Worm (Caenorhabditis elegans) whole organism, L1 larva: Measurements from ENCODE around the gene F34H10.4.
A peak's percentile ranks its signal among the peaks of the same experiment; 100 is the strongest.

ENCODE experiments used
- Y116A8C.19 ChIP-seq: sonication (generic microtip); optimal IDR thresholded peaks from 2 replicates; lab custom pipeline; 2016; ENCODE audit warnings: missing compliant biosample characterization, missing genetic modification characterization, borderline replicate concordance
- aha-1 ChIP-seq: fragments of 150-350 bp; optimal IDR thresholded peaks from 2 replicates; lab custom pipeline; 2014; ENCODE audit warnings: missing biosample characterization, missing genetic modification characterization
- alr-1 ChIP-seq: fragments of 200-800 bp; sonication (Bioruptor generic); optimal IDR thresholded peaks from 2 replicates; lab custom pipeline; 2018; ENCODE audit warnings: borderline replicate concordance, mild to moderate bottlenecking, missing genetic modification characterization, missing compliant biosample characterization
- blmp-1 ChIP-seq: fragments of 150-350 bp; optimal IDR thresholded peaks from 2 replicates; lab custom pipeline; 2014; ENCODE audit warnings: missing biosample characterization, missing genetic modification characterization
- ceh-88 ChIP-seq: fragments of 200-800 bp; sonication (Bioruptor generic); IDR thresholded peaks from 2 replicates; pipeline ENCODE4 v1.3.6; 2022; ENCODE audit warnings: missing genetic modification characterization, missing compliant biosample characterization
- ces-1 ChIP-seq: fragments of 150-350 bp; optimal IDR thresholded peaks from 2 replicates; lab custom pipeline; 2014; ENCODE audit warnings: missing biosample characterization, missing genetic modification reagents, missing genetic modification characterization
- efl-1 ChIP-seq, 4 experiments: fragments of 150-350 bp; optimal IDR thresholded peaks in 3 of 4; peaks in 1 of 4; 1 replicate in 1 of 4; 2 replicates in 3 of 4; lab custom pipeline; 2014; ENCODE audit warnings: missing biosample characterization in 2 of 4, missing genetic modification characterization in 2 of 4, missing genetic modification reagents in 2 of 4
- egl-13 ChIP-seq: sonication (generic microtip); optimal IDR thresholded peaks from 2 replicates; lab custom pipeline; 2016; ENCODE audit warnings: missing genotype, missing genetic modification reagents, missing genetic modification characterization, missing compliant biosample characterization
- elt-2 ChIP-seq: sonication (generic microtip); optimal IDR thresholded peaks from 2 replicates; lab custom pipeline; 2016; ENCODE audit warnings: missing genetic modification characterization, mild to moderate bottlenecking, inconsistent platforms, missing compliant biosample characterization, missing genetic modification reagents
- elt-3 ChIP-seq, 6 experiments: fragments of 150-350 bp in 1 of 6; sonication (generic microtip); optimal IDR thresholded peaks; 2 replicates each; lab custom pipeline; 2017 to 2018; ENCODE audit warnings: missing biosample characterization in 6 of 6, missing genetic modification characterization in 6 of 6, inconsistent platforms in 1 of 6
- ets-5 ChIP-seq: fragments of 200-800 bp; sonication (Bioruptor generic); IDR thresholded peaks from 2 replicates; pipeline ENCODE4 v1.3.6; 2022; ENCODE audit warnings: missing genetic modification characterization, missing compliant biosample characterization
- grh-1 ChIP-seq: fragments of 200-800 bp; sonication (Bioruptor generic); IDR thresholded peaks from 2 replicates; pipeline ENCODE4 v1.3.6; 2022; ENCODE audit warnings: missing genetic modification reagents, missing genetic modification characterization, missing compliant biosample characterization
- hlh-17 ChIP-seq: fragments of 200-800 bp; sonication (Bioruptor generic); optimal IDR thresholded peaks from 2 replicates; lab custom pipeline; 2018; ENCODE audit warnings: missing genetic modification characterization, mild to moderate bottlenecking, missing compliant biosample characterization, moderate library complexity, borderline replicate concordance
- hlh-4 ChIP-seq: sonication (generic microtip); optimal IDR thresholded peaks from 2 replicates; lab custom pipeline; 2016; ENCODE audit warnings: mild to moderate bottlenecking, missing genetic modification characterization, missing compliant biosample characterization
- lin-13 ChIP-seq: fragments of 150-350 bp; optimal IDR thresholded peaks from 2 replicates; lab custom pipeline; 2014; ENCODE audit warnings: missing biosample characterization, missing genetic modification reagents, missing genetic modification characterization
- lin-14 ChIP-seq: fragments of 200-800 bp; sonication (Bioruptor generic); optimal IDR thresholded peaks from 2 replicates; lab custom pipeline; 2018; ENCODE audit warnings: mild to moderate bottlenecking, missing genetic modification characterization, moderate library complexity, missing compliant biosample characterization
- lin-35 ChIP-seq, 2 experiments: fragments of 150-350 bp; optimal IDR thresholded peaks; 2 replicates each; lab custom pipeline; 2014; ENCODE audit warnings: missing biosample characterization in 2 of 2, missing genetic modification characterization in 2 of 2, missing genetic modification reagents in 2 of 2
- lin-39 ChIP-seq: fragments of 150-350 bp; optimal IDR thresholded peaks from 2 replicates; lab custom pipeline; 2014; ENCODE audit warnings: missing biosample characterization, missing genetic modification reagents, missing genetic modification characterization
- lsy-2 ChIP-seq, 2 experiments: fragments of 150-350 bp; optimal IDR thresholded peaks; 2 replicates each; lab custom pipeline; 2014; ENCODE audit warnings: missing biosample characterization in 2 of 2, missing genetic modification characterization in 2 of 2
- mdl-1 ChIP-seq, 2 experiments: fragments of 150-350 bp; optimal IDR thresholded peaks; 2 replicates each; lab custom pipeline; 2014 to 2017; ENCODE audit warnings: missing biosample characterization in 2 of 2, missing genetic modification characterization in 2 of 2, inconsistent platforms in 1 of 2
- nhr-11 ChIP-seq: fragments of 150-350 bp; optimal IDR thresholded peaks from 2 replicates; lab custom pipeline; 2014; ENCODE audit warnings: missing biosample characterization, missing genetic modification characterization
- nhr-20 ChIP-seq: sonication (generic microtip); optimal IDR thresholded peaks from 2 replicates; lab custom pipeline; 2016; ENCODE audit warnings: mild to moderate bottlenecking, missing genetic modification characterization, missing compliant biosample characterization
- nhr-28 ChIP-seq: fragments of 150-350 bp; optimal IDR thresholded peaks from 2 replicates; lab custom pipeline; 2014; ENCODE audit warnings: missing biosample characterization, missing genetic modification characterization
- nhr-71 ChIP-seq: sonication (generic microtip); optimal IDR thresholded peaks from 2 replicates; lab custom pipeline; 2016; ENCODE audit warnings: mild to moderate bottlenecking, missing genetic modification characterization, moderate library complexity, missing compliant biosample characterization
- nhr-76 ChIP-seq: sonication (generic microtip); optimal IDR thresholded peaks from 2 replicates; lab custom pipeline; 2017; ENCODE audit warnings: missing biosample characterization, missing genetic modification characterization
- nhr-90 ChIP-seq: sonication (generic microtip); optimal IDR thresholded peaks from 2 replicates; lab custom pipeline; 2016; ENCODE audit warnings: mild to moderate bottlenecking, missing genetic modification characterization, missing compliant biosample characterization; ENCODE audit not compliant: poor library complexity
- pag-3 ChIP-seq: sonication (generic microtip); optimal IDR thresholded peaks from 2 replicates; lab custom pipeline; 2017; ENCODE audit warnings: missing genetic modification characterization, mild to moderate bottlenecking, missing compliant biosample characterization, antibody characterized with exemption, borderline replicate concordance; ENCODE audit not compliant: insufficient read depth
- swsn-7 ChIP-seq: sonication (generic microtip); optimal IDR thresholded peaks from 2 replicates; lab custom pipeline; 2016; ENCODE audit warnings: missing genetic modification characterization, missing compliant biosample characterization
- unc-130 ChIP-seq: fragments of 150-350 bp; optimal IDR thresholded peaks from 2 replicates; lab custom pipeline; 2017; ENCODE audit warnings: missing biosample characterization, missing genetic modification characterization, inconsistent platforms
- unc-62 ChIP-seq: fragments of 150-350 bp; optimal IDR thresholded peaks from 2 replicates; lab custom pipeline; 2014; ENCODE audit warnings: missing biosample characterization, missing genetic modification reagents, missing genetic modification characterization
- zag-1 ChIP-seq: fragments of 150-350 bp; optimal IDR thresholded peaks from 2 replicates; lab custom pipeline; 2014; ENCODE audit warnings: missing biosample characterization, missing genetic modification characterization

The F34H10.4 gene

ce11 chrX:9676788-9677454 is 28.6 kb downstream of the F34H10.4 start:
- no peak for TF ChIP-seq lin-14
- no peak for TF ChIP-seq zag-1 (tag; lab: Kevin White, UChicago)
- TF ChIP-seq swsn-7 (tag; lab: Kevin White, UChicago): no peak
- TF ChIP-seq elt-2 (tag; lab: Kevin White, UChicago): peak; percentile 65
- TF ChIP-seq aha-1: no peak
- no peak for TF ChIP-seq lin-39 (tag; lab: Kevin White, UChicago)
- no peak for TF ChIP-seq lsy-2 (tag; optimal IDR thresholded peaks at IDR 0.05; lab: Kevin White, UChicago)
- TF ChIP-seq, all 84 proteins: peak for 1

- TF ChIP-seq hlh-4 (tag; lab: Kevin White, UChicago) (no peak), lsy-2 (tag; optimal IDR thresholded peaks at IDR 0.05; lab: Kevin White, UChicago) (no peak), Y116A8C.19 (tag; lab: Kevin White, UChicago) (no peak), lin-13 (GFP tag; lab: Kevin White, UChicago) (no peak), unc-130 (no peak), nhr-76 (tag; lab: Kevin White, UChicago) (no peak), nhr-11 (tag; lab: Kevin White, UChicago) (no peak), unc-62 (GFP tag; lab: Kevin White, UChicago) (no peak)
Observed at ce11 chrX:9677927-9678326, 29.6 kb downstream of the F34H10.4 start.

ce11 chrX:9679427-9679826 is 31.1 kb downstream of the F34H10.4 start:
- TF ChIP-seq mdl-1 (tag; optimal IDR thresholded peaks at IDR 0.05; lab: Kevin White, UChicago): peak in 1 of 2 experiments; percentile 4
- TF ChIP-seq ets-5: no peak
- TF ChIP-seq efl-1 (optimal IDR thresholded peaks at IDR 0.05; lab: Kevin White, UChicago): no peak
- peak in 1 of 2 experiments; percentile 59 for TF ChIP-seq efl-1 (GFP tag; optimal IDR thresholded peaks at IDR 0.05 in 1 of 2; lab: Kevin White, UChicago)
- peak; percentile 18 for TF ChIP-seq nhr-71 (tag; lab: Kevin White, UChicago)
- no peak for TF ChIP-seq ceh-88 (GFP tag; lab: Robert Waterston, UW)
- TF ChIP-seq unc-62 (GFP tag; lab: Kevin White, UChicago): no peak
- no peak for TF ChIP-seq nhr-28 (tag; lab: Kevin White, UChicago)
- TF ChIP-seq ces-1 (GFP tag; lab: Kevin White, UChicago): no peak
- TF ChIP-seq elt-2 (tag; lab: Kevin White, UChicago): peak; percentile 86
- TF ChIP-seq lin-35 (GFP tag; optimal IDR thresholded peaks at IDR 0.05; lab: Kevin White, UChicago): peak in 1 of 2 experiments; percentile 28
- TF ChIP-seq hlh-17 (GFP tag; lab: Kevin White, UChicago): no peak
- no peak for TF ChIP-seq pag-3 (tag; lab: Kevin White, UChicago)
- TF ChIP-seq nhr-20 (tag; lab: Kevin White, UChicago): peak; percentile 36
- no peak for TF ChIP-seq blmp-1 (tag; lab: Kevin White, UChicago)
- TF ChIP-seq hlh-4 (tag; lab: Kevin White, UChicago): no peak
- no peak for TF ChIP-seq grh-1 (GFP tag; lab: Robert Waterston, UW)
- TF ChIP-seq elt-3 (tag; optimal IDR thresholded peaks at IDR 0.05; lab: Kevin White, UChicago): no peak
- no peak for TF ChIP-seq lsy-2 (tag; optimal IDR thresholded peaks at IDR 0.05; lab: Kevin White, UChicago)

- no peak for TF ChIP-seq grh-1 (GFP tag; lab: Robert Waterston, UW)
- no peak for TF ChIP-seq egl-13
- peak in 1 of 2 experiments; percentile 24 for TF ChIP-seq lin-35 (GFP tag; optimal IDR thresholded peaks at IDR 0.05; lab: Kevin White, UChicago)
- TF ChIP-seq alr-1 (tag; lab: Kevin White, UChicago): no peak
- TF ChIP-seq elt-2 (tag; lab: Kevin White, UChicago): peak; percentile 92
- TF ChIP-seq lin-13 (GFP tag; lab: Kevin White, UChicago): no peak
- TF ChIP-seq nhr-90: no peak
- TF ChIP-seq nhr-20 (tag; lab: Kevin White, UChicago): peak; percentile 11
Observed at ce11 chrX:9680119-9680682, 31.9 kb downstream of the F34H10.4 start, which contains the start of gene ifp-1. TSS of gene ifp-1 (minus strand) at chrX:9680169.
